Worm (Caenorhabditis elegans): Measurements from ENCODE around the gene nep-9.

nep-9 gene

DNA sequence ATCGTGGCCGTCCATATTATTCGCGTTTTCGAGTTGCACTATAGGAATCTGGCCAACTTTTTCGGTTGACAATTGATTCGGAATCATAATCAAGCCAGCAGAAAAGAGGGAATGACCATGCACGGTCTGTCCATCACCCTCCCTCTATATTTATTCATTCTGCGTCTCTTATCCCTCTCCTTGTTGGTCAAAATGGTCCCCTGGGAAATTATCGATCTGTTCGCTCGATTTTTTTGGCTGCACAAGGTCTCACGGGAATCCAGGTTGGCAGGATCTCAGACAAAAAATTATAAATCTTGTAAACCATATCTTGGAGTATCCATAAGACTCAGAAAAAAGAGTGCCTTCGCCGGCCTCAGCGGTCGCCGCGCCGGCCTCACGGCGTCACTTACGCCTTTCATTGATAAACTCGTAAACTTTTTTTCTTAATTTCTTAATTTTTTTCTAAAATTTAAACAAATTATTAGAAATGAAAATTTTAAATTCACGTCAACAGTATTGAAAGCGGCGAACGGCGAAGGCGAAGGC, 15.3 kb upstream of the nep-9 start, which contains the start of the genes F18A12.7 and F18A12.2:
Gene F18A12.7, minus strand, starts transcription at position 101 of the 528 bp plus-strand sequence.
Gene F18A12.2, plus strand, starts transcription at position 478 of the 528 bp plus-strand sequence.
- TF ChIP-seq daf-12 (tag; optimal IDR thresholded peaks at IDR 0.05), result no peak
- no peak for TF ChIP-seq nhr-43 (tag; optimal IDR thresholded peaks at IDR 0.05; ENCODE audit: poor library complexity, severe bottlenecking)
- TF ChIP-seq fkh-2 (tag; optimal IDR thresholded peaks at IDR 0.05), result no peak
- no peak for TF ChIP-seq mml-1 (tag; optimal IDR thresholded peaks at IDR 0.05)
- no peak for TF ChIP-seq zag-1 (tag; optimal IDR thresholded peaks at IDR 0.05)
- TF ChIP-seq fos-1 (tag; optimal IDR thresholded peaks at IDR 0.05), result no peak
- TF ChIP-seq eor-1 (tag; optimal IDR thresholded peaks at IDR 0.05), result no peak
- no peak for TF ChIP-seq ceh-28 (tag; optimal IDR thresholded peaks at IDR 0.05)
- TF ChIP-seq ztf-4 (tag; optimal IDR thresholded peaks at IDR 0.05), result no peak
- no peak for TF ChIP-seq nhr-76 (tag; optimal IDR thresholded peaks at IDR 0.05)
- no peak for TF ChIP-seq sea-2 (GFP tag; optimal IDR thresholded peaks at IDR 0.05)
- TF ChIP-seq tbx-2 (tag; optimal IDR thresholded peaks at IDR 0.05), result no peak
- no peak for TF ChIP-seq ZK546.5 (tag; optimal IDR thresholded peaks at IDR 0.05)
- no peak for TF ChIP-seq ceh-16 (tag; optimal IDR thresholded peaks at IDR 0.05)
- no peak for TF ChIP-seq jun-1 (tag; optimal IDR thresholded peaks at IDR 0.05)
- TF ChIP-seq unc-39 (tag; optimal IDR thresholded peaks at IDR 0.05), result no peak

DNA sequence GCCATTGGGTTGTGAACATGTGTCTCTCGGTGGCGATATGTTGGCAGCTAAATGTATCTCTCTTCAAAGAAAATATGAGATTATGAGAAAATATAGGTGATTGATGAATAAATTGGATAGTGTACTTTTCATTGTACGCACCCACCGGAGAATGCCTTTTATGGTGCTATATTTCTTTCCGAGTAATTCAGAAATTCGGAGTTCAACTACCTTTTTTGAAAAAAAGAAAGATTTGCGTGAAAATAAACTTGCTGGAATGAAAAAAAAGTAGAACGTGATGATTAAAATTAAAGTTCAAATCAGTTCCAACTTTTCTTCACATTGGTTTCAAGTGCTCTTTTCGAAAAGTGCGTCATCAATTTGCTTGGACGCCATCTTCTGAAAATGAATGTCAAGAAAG, 4.4 kb upstream of the nep-9 start, which contains the start of gene nep-8:
Gene nep-8, plus strand, starts transcription at position 301 of the 400 bp plus-strand sequence.
- TF ChIP-seq snpc-4 (tag; optimal IDR thresholded peaks at IDR 0.05), result no peak
- no peak for TF ChIP-seq ztf-11 (tag; optimal IDR thresholded peaks at IDR 0.05)
- TF ChIP-seq elt-2 (tag; optimal IDR thresholded peaks at IDR 0.05), result no peak
- TF ChIP-seq unc-39 (tag; optimal IDR thresholded peaks at IDR 0.05), result no peak

DNA sequence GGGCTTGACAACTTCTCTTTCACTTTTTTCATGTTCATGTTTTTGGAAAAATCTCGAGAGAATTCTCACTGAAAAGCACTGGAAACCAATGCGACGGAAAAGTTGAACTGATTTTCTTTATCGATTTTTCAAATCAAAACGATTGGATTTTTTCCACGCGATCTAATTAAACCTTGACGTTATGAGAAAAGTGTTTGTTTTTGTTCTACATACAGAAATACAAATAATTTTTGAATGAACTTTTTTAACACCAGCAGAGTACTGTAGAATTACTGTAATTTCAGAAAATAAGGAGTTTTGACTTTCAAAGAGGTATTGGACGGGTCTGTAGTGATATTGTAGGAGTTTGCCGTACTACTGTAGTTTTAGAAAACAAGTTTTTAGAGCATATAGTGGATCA, 3.7 kb upstream of the nep-9 start, which contains the start of gene nep-10:
Gene nep-10, minus strand, starts transcription at position 101 of the 400 bp plus-strand sequence.
- no peak for TF ChIP-seq skn-1 (tag; optimal IDR thresholded peaks at IDR 0.05)
- TF ChIP-seq eor-1 (tag; optimal IDR thresholded peaks at IDR 0.05), result no peak
- no peak for TF ChIP-seq unc-39 (tag; optimal IDR thresholded peaks at IDR 0.05)
- TF ChIP-seq ceh-16 (tag; optimal IDR thresholded peaks at IDR 0.05), result no peak
- TF ChIP-seq nhr-77 (tag; optimal IDR thresholded peaks at IDR 0.05), result no peak
- no peak for TF ChIP-seq zag-1 (tag; optimal IDR thresholded peaks at IDR 0.05)
- TF ChIP-seq ceh-82 (tag; optimal IDR thresholded peaks at IDR 0.05), result no peak
- TF ChIP-seq egl-27 (tag; optimal IDR thresholded peaks at IDR 0.05), result no peak
- TF ChIP-seq elt-2 (tag; optimal IDR thresholded peaks at IDR 0.05), result no peak
- TF ChIP-seq aly-2 (tag; optimal IDR thresholded peaks at IDR 0.05), result no peak
- TF ChIP-seq ama-1 (optimal IDR thresholded peaks at IDR 0.05), result no peak
- no peak for TF ChIP-seq elt-3 (tag; optimal IDR thresholded peaks at IDR 0.05)
- no peak for TF ChIP-seq nhr-25 (tag; optimal IDR thresholded peaks at IDR 0.05)
- TF ChIP-seq elt-1 (tag; optimal IDR thresholded peaks at IDR 0.05), result no peak

DNA sequence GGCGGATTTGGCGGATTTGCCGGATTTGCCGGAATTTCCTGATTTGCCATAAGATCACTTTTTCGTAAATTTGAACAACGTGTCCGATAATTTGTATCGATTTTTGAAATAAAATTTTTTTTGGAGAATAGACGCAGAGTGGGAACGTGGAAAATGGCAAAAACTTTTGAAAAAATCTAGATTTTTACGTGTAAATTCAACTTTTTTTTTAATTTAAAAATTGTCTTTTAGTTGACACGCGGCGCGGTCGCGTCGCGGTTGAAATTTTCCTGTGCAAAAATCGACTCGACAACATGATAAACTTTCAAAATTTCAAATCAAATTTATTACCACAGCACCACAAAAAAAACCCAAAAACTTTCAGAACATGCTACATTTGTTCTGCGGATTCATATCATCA, 3.6 kb downstream of the nep-9 start, which contains the start of gene nep-20:
Gene nep-20, minus strand, starts transcription at position 101 of the 400 bp plus-strand sequence.
- TF ChIP-seq egl-27 (tag; optimal IDR thresholded peaks at IDR 0.05) (no peak), aly-2 (tag; optimal IDR thresholded peaks at IDR 0.05) (no peak), mml-1 (tag; optimal IDR thresholded peaks at IDR 0.05) (no peak), nfya-1 (tag; optimal IDR thresholded peaks at IDR 0.05; ENCODE audit: insufficient read depth) (no peak), eor-1 (tag; optimal IDR thresholded peaks at IDR 0.05) (no peak), daf-12 (tag; optimal IDR thresholded peaks at IDR 0.05) (no peak), fkh-10 (GFP tag; optimal IDR thresholded peaks at IDR 0.05) (no peak), nhr-43 (tag; optimal IDR thresholded peaks at IDR 0.05; ENCODE audit: poor library complexity, severe bottlenecking) (no peak), ztf-4 (tag; optimal IDR thresholded peaks at IDR 0.05) (no peak), zag-1 (tag; optimal IDR thresholded peaks at IDR 0.05) (no peak), ceh-28 (tag; optimal IDR thresholded peaks at IDR 0.05) (no peak), egl-5 (tag; optimal IDR thresholded peaks at IDR 0.05) (no peak), fkh-2 (tag; optimal IDR thresholded peaks at IDR 0.05) (no peak), sea-2 (GFP tag; optimal IDR thresholded peaks at IDR 0.05) (no peak), jun-1 (tag; optimal IDR thresholded peaks at IDR 0.05) (no peak)

DNA sequence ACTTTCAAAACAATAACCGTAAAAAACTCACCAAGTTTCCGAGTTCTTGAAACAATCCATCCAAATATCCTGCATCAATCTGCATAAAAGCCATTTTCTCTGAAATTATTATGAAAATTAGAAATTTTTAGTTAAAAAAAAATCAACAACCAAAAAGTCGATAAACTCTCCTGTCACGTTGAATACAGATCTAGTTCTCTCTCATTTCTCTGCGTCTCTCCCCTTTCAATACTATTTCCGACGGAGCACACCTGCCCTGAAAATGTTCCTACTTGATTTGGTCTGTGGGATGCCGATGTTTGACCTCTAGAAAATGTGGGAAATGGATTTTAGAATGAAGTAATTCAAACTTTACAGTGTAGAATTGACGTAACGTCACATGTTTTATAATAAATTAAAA, 11.6 kb downstream of the nep-9 start, which contains the start of gene T06D4.6:
Gene T06D4.6, minus strand, starts transcription at position 101 of the 400 bp plus-strand sequence.
- TF ChIP-seq nhr-23 (tag; optimal IDR thresholded peaks at IDR 0.05), result no peak
- no peak for TF ChIP-seq skn-1 (tag; optimal IDR thresholded peaks at IDR 0.05)
- no peak for TF ChIP-seq ceh-82 (tag; optimal IDR thresholded peaks at IDR 0.05)
- no peak for TF ChIP-seq mml-1 (tag; optimal IDR thresholded peaks at IDR 0.05)
- TF ChIP-seq fos-1 (tag; optimal IDR thresholded peaks at IDR 0.05), result no peak
- TF ChIP-seq sea-2 (GFP tag; optimal IDR thresholded peaks at IDR 0.05), result no peak
- TF ChIP-seq pqm-1 (tag; optimal IDR thresholded peaks at IDR 0.05), result no peak
- TF ChIP-seq pha-4 (tag; optimal IDR thresholded peaks at IDR 0.05), result no peak
- TF ChIP-seq lsy-12 (tag; optimal IDR thresholded peaks at IDR 0.05), result no peak
- no peak for TF ChIP-seq ztf-4 (tag; optimal IDR thresholded peaks at IDR 0.05)
- TF ChIP-seq elt-3 (tag; optimal IDR thresholded peaks at IDR 0.05), result no peak
- no peak for TF ChIP-seq nhr-11 (tag; optimal IDR thresholded peaks at IDR 0.05)
- no peak for TF ChIP-seq nfya-1 (tag; optimal IDR thresholded peaks at IDR 0.05; ENCODE audit: insufficient read depth)
- no peak for TF ChIP-seq nhr-28 (tag; optimal IDR thresholded peaks at IDR 0.05)
- TF ChIP-seq egl-5 (tag; optimal IDR thresholded peaks at IDR 0.05), result no peak

Measured in whole organism, L3 larva.